Worm (Caenorhabditis elegans): ENCODE results near the gene ZC412.10.

ZC412.10 gene

DNA sequence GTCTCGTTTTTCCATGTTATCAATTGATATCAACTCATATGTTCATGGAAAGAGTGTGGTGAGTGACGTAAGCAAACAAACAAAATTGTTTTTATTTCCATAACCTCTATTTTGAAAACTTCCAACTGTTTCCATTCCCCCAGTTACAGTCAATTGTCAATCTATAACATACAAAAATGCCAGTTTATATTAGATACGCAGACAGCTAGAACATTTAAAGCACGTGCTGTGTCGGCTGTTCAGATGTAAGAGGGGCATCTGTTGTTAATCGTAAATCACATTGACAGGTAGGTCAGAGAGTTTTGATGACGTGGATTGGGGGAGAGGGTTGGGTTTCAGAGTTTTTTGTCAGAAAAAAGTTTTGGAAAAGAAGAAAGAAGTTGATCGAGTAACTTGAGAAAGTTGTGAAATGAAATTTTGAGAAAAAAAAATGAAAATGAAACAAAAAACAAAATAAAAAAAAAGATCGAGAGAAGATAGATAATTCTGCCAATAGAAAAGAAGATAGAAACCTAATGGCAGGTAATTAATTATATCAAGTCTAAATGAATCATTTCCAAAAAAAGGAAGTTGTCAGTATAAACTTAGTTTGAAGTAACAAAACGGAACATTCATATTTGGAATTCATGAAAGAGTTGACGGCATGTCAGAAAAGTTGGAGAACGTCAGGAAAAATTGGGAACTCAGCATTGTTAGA is 28.0 kb downstream of the ZC412.10 start (continued):
- TF ChIP-seq let-607 (tag; optimal IDR thresholded peaks at IDR 0.05) (peak; percentile 57 to 85), snpc-4 (GFP tag; optimal IDR thresholded peaks at IDR 0.05) (no peak), snpc-4 (tag; optimal IDR thresholded peaks at IDR 0.05) (peak in 1 of 4 experiments; percentile 47), K12H6.12 (tag; optimal IDR thresholded peaks at IDR 0.05) (peak; percentile 33), chd-7 (tag; optimal IDR thresholded peaks at IDR 0.05) (peak; percentile 88), ama-1 (optimal IDR thresholded peaks at IDR 0.05) (peak; percentile 71), ama-1 (GFP tag; optimal IDR thresholded peaks at IDR 0.05) (no peak), akir-1 (GFP tag; optimal IDR thresholded peaks at IDR 0.05) (peak; percentile 58), somi-1 (GFP tag; optimal IDR thresholded peaks at IDR 0.05) (peak; percentile 85), let-526 (GFP tag; IDR thresholded peaks at IDR 0.05) (peak; percentile 55), nhr-120 (GFP tag; IDR thresholded peaks at IDR 0.05) (no peak), him-1 (tag; optimal IDR thresholded peaks at IDR 0.05) (no peak), tbp1 (GFP tag; optimal IDR thresholded peaks at IDR 0.05) (peak; percentile 46), zim-3 (tag; optimal IDR thresholded peaks at IDR 0.05) (peak; percentile 40), attf-5 (GFP tag; optimal IDR thresholded peaks at IDR 0.05) (peak; percentile 72), ztf-26 (tag; optimal IDR thresholded peaks at IDR 0.05) (peak; percentile 65), mcd-1 (GFP tag; IDR thresholded peaks at IDR 0.05) (0 out of 2 replicates have a peak, but pooled peaks have one; percentile 17), nhr-80 (tag; optimal IDR thresholded peaks at IDR 0.05) (peak; percentile 61), C06A6.2 (GFP tag; conservative IDR thresholded peaks at IDR 0.05) (peak; percentile 52; the same call in 1 of the 2 replicates), hmg-1.2 (GFP tag; IDR thresholded peaks at IDR 0.05) (peak; percentile 47; the same call in 1 of the 2 replicates), cebp-1 (GFP tag; IDR thresholded peaks at IDR 0.05) (peak; percentile 46; the same call in 1 of the 2 replicates), cebp-1 (tag; optimal IDR thresholded peaks at IDR 0.05) (peak; percentile 75), mxl-1 (tag; optimal IDR thresholded peaks at IDR 0.05) (no peak)

DNA sequence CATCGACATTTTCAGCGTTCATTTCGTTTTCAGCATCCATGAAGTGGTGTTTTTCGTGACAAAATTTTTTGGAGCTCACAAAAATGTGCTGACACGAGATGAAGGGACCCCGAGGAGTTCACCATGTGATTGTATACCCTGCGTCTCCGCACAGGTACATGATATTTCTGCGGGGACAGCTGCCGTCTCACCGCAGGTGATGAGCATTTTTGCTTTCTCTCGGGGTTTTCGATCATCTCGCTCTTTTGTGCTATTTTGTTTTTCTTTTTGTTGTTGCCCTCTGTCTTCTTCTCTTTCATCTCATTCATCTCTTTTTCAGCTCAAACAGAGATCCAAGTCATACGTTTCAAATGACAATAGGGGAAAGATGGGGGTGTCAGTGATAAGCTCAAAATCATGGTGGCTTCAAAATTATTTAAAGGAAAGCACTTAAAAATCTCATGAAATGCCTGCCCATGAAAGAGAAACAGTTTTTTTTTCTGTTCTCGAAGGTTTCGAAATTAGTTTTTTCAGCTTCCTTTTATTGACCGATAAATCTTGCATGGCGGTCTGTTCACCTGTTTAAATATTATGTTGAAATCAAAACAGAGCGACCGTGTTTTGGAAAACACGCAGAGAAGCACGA is 29.2 kb downstream of the ZC412.10 start, which contains the start of gene ret-1:
Gene ret-1, minus strand, starts transcription at position 123 of the 625 bp plus-strand sequence.
- TF ChIP-seq dox-1 (GFP tag; IDR thresholded peaks at IDR 0.05) (peak; percentile 30; the same call in 1 of the 2 replicates), K12H6.12 (tag; optimal IDR thresholded peaks at IDR 0.05) (peak; percentile 20), somi-1 (GFP tag; optimal IDR thresholded peaks at IDR 0.05) (peak; percentile 34), ama-1 (optimal IDR thresholded peaks at IDR 0.05) (peak; percentile 51), ama-1 (GFP tag; optimal IDR thresholded peaks at IDR 0.05) (no peak), let-526 (GFP tag; IDR thresholded peaks at IDR 0.05) (0 out of 2 replicates have a peak, but pooled peaks have one; percentile 46), cebp-1 (GFP tag; IDR thresholded peaks at IDR 0.05) (no peak), cebp-1 (tag; optimal IDR thresholded peaks at IDR 0.05) (peak; percentile 50), nhr-90 (tag; optimal IDR thresholded peaks at IDR 0.05) (peak; percentile 14), F37B4.10 (GFP tag; IDR thresholded peaks at IDR 0.05) (no peak), nfya-2 (GFP tag; IDR thresholded peaks at IDR 0.05) (no peak), sptf-2 (GFP tag; optimal IDR thresholded peaks at IDR 0.05) (no peak), attf-3 (GFP tag; conservative IDR thresholded peaks at IDR 0.05) (no peak), C17E4.6 (GFP tag; IDR thresholded peaks at IDR 0.05) (0 out of 2 replicates have a peak, but pooled peaks have one; percentile 35), C06A6.2 (GFP tag; conservative IDR thresholded peaks at IDR 0.05) (peak; percentile 14; the same call in 1 of the 2 replicates), bed-1 (GFP tag; IDR thresholded peaks at IDR 0.05) (no peak), madf-3 (GFP tag; IDR thresholded peaks at IDR 0.05) (0 out of 2 replicates have a peak, but pooled peaks have one; percentile 57), chd-7 (tag; optimal IDR thresholded peaks at IDR 0.05) (peak; percentile 58), B0336.3 (GFP tag; IDR thresholded peaks at IDR 0.05) (0 out of 2 replicates have a peak, but pooled peaks have one; percentile 41), zfh-2 (GFP tag; conservative IDR thresholded peaks at IDR 0.05) (0 out of 2 replicates have a peak, but pooled peaks have one; percentile 14), ceh-27 (GFP tag; optimal IDR thresholded peaks at IDR 0.05) (no peak), Y53G8AR.9 (GFP tag; conservative IDR thresholded peaks at IDR 0.05) (0 out of 2 replicates have a peak, but pooled peaks have one; percentile 19), lin-54 (GFP tag; optimal IDR thresholded peaks at IDR 0.05) (peak; percentile 3), repo-1 (tag; optimal IDR thresholded peaks at IDR 0.05) (no peak), hmg-1.2 (GFP tag; IDR thresholded peaks at IDR 0.05) (peak; percentile 51; the same call in 1 of the 2 replicates), ekl-4 (GFP tag; IDR thresholded peaks at IDR 0.05) (no peak)
